Worm (Caenorhabditis elegans) whole organism, late embryonic: Measurements from ENCODE around the gene ZK381.2.

ENCODE experiments used
- Y22D7AL.16 ChIP-seq: sonication (generic microtip); optimal IDR thresholded peaks from 2 replicates; lab custom pipeline; 2016; ENCODE audit warnings: missing genetic modification characterization, missing compliant biosample characterization
- ama-1 ChIP-seq: fragments of 150-350 bp; optimal IDR thresholded peaks from 2 replicates; lab custom pipeline; 2014
- ceh-22 ChIP-seq: sonication (generic microtip); optimal IDR thresholded peaks from 2 replicates; lab custom pipeline; 2017; ENCODE audit warnings: missing biosample characterization, missing genetic modification characterization
- ets-4 ChIP-seq: sonication (generic microtip); optimal IDR thresholded peaks from 2 replicates; lab custom pipeline; 2016; ENCODE audit warnings: missing genetic modification characterization, missing compliant biosample characterization
- nhr-11 ChIP-seq: fragments of 150-350 bp; optimal IDR thresholded peaks from 2 replicates; lab custom pipeline; 2014; ENCODE audit warnings: missing biosample characterization, missing genetic modification characterization

DNA sequence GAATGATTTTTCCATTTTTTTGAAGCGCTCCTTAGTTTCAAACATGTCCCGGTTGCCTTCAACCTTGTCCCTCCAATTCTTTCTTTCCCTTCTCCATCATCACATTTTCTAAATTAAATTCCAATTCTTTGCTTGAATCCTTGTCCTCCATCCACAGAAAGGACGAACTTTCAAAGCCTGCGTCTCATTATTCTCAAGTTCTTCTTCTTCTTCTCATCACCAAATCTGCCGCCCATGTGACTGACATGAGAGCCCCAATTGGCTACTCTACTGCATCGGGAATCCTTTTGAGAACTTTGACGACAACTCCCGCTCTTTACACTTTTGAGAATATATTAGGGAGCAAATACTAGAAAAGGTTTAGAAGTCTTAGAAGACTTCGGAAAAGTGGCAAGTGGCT is 8.6 kb upstream of the ZK381.2 start:
- TF ChIP-seq nhr-11 (tag; lab: Kevin White, UChicago) (no peak), ama-1 (lab: Kevin White, UChicago) (no peak), ceh-22 (tag; lab: Kevin White, UChicago) (no peak), Y22D7AL.16 (tag; lab: Kevin White, UChicago) (no peak), ets-4 (tag; lab: Kevin White, UChicago) (no peak)
